Worm (Caenorhabditis elegans): ENCODE results near the gene srbc-48.

The srbc-48 gene

DNA sequence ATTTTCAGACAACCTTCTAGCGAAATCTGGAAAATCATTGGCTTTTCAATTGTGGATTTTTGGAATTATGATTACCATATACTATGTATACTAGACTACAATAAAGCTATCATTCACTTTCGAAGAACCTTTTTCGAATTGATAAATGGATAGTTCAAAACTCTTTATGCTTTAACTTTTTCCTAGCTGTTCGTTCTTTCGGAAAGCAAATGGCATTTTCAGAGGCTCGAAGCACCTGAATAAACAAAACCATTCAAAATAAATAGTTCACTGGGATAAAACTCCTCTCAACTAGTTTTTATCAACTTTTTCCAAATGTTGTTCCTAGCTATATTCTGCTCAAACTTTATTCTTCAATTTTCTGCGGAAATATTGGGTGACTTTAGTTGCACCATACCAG lies 39.0 kb upstream of the srbc-48 start, which contains the start of gene T26E4.2:
Gene T26E4.2, plus strand, starts transcription at position 301 of the 400 bp plus-strand sequence.
- TF ChIP-seq F16B12.6 (tag; optimal IDR thresholded peaks at IDR 0.05): no peak
- TF ChIP-seq pqm-1 (tag; optimal IDR thresholded peaks at IDR 0.05): no peak
- no peak for TF ChIP-seq C34B4.2 (tag; optimal IDR thresholded peaks at IDR 0.05)
- TF ChIP-seq nhr-11 (tag; optimal IDR thresholded peaks at IDR 0.05): no peak
- no peak for TF ChIP-seq ceh-88 (GFP tag; IDR thresholded peaks at IDR 0.05)
- TF ChIP-seq mab-9 (GFP tag; IDR thresholded peaks at IDR 0.05): no peak
- no peak for TF ChIP-seq egl-13 (tag; optimal IDR thresholded peaks at IDR 0.05)
- TF ChIP-seq dpl-1 (GFP tag; optimal IDR thresholded peaks at IDR 0.05): no peak

DNA sequence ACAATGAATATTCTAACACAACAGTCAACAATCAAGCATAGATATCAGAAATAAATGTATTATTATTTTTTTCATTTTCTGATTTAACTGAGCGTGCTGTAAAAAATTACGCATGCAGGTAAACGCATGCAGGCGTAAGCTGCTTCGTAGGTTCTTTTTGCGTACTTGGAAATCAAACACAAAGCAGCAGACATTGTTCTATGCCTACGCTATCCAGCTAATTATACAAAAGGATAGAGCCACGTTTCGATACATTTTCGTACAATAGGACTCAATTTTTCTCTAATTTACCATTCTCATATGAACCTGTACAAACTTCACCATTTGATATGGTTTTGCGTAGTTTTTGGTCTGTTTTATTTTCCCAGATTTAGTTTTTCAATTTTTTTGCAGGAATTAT lies 37.6 kb upstream of the srbc-48 start, which contains the start of gene T26E4.3:
Gene T26E4.3, plus strand, starts transcription at position 301 of the 400 bp plus-strand sequence.
- TF ChIP-seq lin-13 (GFP tag; optimal IDR thresholded peaks at IDR 0.05) (no peak), ceh-8 (GFP tag; optimal IDR thresholded peaks at IDR 0.05) (no peak), mdl-1 (tag; optimal IDR thresholded peaks at IDR 0.05) (no peak), ceh-88 (GFP tag; IDR thresholded peaks at IDR 0.05) (no peak), aha-1 (tag; optimal IDR thresholded peaks at IDR 0.05) (no peak), fkh-4 (tag; optimal IDR thresholded peaks at IDR 0.05; ENCODE audit: borderline replicate concordance) (no peak), mef-2 (tag; optimal IDR thresholded peaks at IDR 0.05) (no peak), skn-1 (tag; optimal IDR thresholded peaks at IDR 0.05) (no peak), lin-14 (GFP tag; optimal IDR thresholded peaks at IDR 0.05) (no peak), nhr-20 (tag; optimal IDR thresholded peaks at IDR 0.05) (no peak), nhr-71 (tag; optimal IDR thresholded peaks at IDR 0.05) (no peak), sptf-1 (tag; optimal IDR thresholded peaks at IDR 0.05) (no peak), snu-23 (GFP tag; optimal IDR thresholded peaks at IDR 0.05) (no peak), unc-130 (tag; optimal IDR thresholded peaks at IDR 0.05) (no peak), ces-1 (GFP tag; optimal IDR thresholded peaks at IDR 0.05) (no peak), nhr-11 (tag; optimal IDR thresholded peaks at IDR 0.05) (no peak), sup-37 (GFP tag; optimal IDR thresholded peaks at IDR 0.05) (no peak)

DNA sequence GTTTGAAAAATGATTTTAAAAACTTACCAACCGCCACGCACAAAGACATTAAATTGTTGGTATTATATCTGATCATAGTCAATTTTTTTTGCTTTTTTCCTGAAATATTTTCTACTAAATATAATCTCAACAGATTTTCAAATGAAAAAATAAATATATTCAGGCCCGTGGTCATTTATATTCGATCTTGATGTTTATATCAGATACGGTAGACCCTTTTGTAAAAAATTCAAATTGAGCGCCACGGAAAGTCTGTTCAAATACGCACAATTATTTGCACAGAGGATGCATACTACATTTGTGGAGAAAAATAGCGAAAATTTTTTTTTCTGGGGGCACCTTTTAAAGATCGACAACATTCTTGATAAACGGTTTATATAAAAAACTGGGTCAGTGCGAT lies 27.7 kb upstream of the srbc-48 start, which contains the start of gene T26E4.4:
Gene T26E4.4, minus strand, starts transcription at position 101 of the 400 bp plus-strand sequence.
- TF ChIP-seq C04F5.9 (tag; optimal IDR thresholded peaks at IDR 0.05) (no peak), xbp-1 (tag; optimal IDR thresholded peaks at IDR 0.05) (no peak), zag-1 (tag; optimal IDR thresholded peaks at IDR 0.05) (no peak), ceh-90 (tag; optimal IDR thresholded peaks at IDR 0.05) (no peak), dsc-1 (tag; optimal IDR thresholded peaks at IDR 0.05) (no peak), lin-13 (GFP tag; optimal IDR thresholded peaks at IDR 0.05) (no peak), zip-4 (GFP tag; optimal IDR thresholded peaks at IDR 0.05) (no peak), ces-1 (GFP tag; optimal IDR thresholded peaks at IDR 0.05) (no peak), nhr-20 (tag; optimal IDR thresholded peaks at IDR 0.05) (no peak), lin-35 (GFP tag; optimal IDR thresholded peaks at IDR 0.05) (no peak)

DNA sequence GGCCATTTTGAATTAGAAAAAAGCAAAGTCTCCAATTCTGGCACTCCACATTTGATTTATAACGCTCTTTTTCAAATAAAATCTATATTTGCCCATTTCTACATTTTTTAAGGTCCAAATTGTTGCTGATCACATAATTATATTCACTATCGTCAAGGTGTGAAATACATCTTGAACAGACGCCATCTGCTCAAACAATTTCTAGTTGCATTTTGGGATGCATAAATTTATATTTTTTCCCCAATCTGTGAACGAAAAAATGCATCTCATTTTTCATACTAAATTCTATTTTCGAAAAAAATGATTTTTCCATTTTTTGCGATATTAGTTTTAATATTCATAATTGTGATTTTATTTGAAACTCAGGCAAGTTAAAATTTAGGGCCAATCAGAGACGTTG lies 26.8 kb upstream of the srbc-48 start, which contains the start of gene T26E4.7:
Gene T26E4.7, plus strand, starts transcription at position 301 of the 400 bp plus-strand sequence.
- TF ChIP-seq blmp-1 (tag; optimal IDR thresholded peaks at IDR 0.05): no peak
- TF ChIP-seq egl-27 (tag; optimal IDR thresholded peaks at IDR 0.05): no peak
- no peak for TF ChIP-seq aha-1 (tag; optimal IDR thresholded peaks at IDR 0.05)
- no peak for TF ChIP-seq ceh-63 (GFP tag; optimal IDR thresholded peaks at IDR 0.05)
- TF ChIP-seq aly-2 (tag; optimal IDR thresholded peaks at IDR 0.05): no peak
- no peak for TF ChIP-seq zip-4 (GFP tag; optimal IDR thresholded peaks at IDR 0.05)

DNA sequence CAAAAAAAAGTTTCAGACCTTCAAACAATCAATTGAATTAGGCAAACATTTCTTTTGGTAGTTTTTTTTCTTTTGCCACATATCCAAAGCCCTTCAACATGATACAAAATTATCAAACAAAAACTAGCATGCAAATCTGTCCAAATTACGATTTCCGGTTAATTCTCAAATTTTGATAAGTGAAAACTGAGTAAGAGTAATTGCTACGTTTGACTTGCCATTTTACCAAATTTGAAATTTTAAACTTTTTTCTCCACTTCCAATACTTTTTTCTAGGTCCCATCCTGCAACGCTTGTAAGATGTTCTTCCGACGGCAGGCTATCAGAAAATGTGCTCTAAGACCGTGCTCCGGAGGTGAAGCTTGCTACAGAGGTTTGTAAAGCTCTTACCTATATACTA lies 24.0 kb upstream of the srbc-48 start, which contains the start of gene nhr-223:
Gene nhr-223, plus strand, starts transcription at position 301 of the 400 bp plus-strand sequence.
- TF ChIP-seq efl-1 (optimal IDR thresholded peaks at IDR 0.05): no peak
- no peak for TF ChIP-seq efl-1 (GFP tag; optimal IDR thresholded peaks at IDR 0.05 in 1 of 2)
- no peak for TF ChIP-seq unc-98 (GFP tag; IDR thresholded peaks at IDR 0.05)
- no peak for TF ChIP-seq pag-3 (tag; optimal IDR thresholded peaks at IDR 0.05; ENCODE audit: borderline replicate concordance, insufficient read depth)
- no peak for TF ChIP-seq C34B4.2 (tag; optimal IDR thresholded peaks at IDR 0.05)
- no peak for TF ChIP-seq unc-30 (tag; optimal IDR thresholded peaks at IDR 0.05)
- no peak for TF ChIP-seq snu-23 (GFP tag; optimal IDR thresholded peaks at IDR 0.05)
- TF ChIP-seq C16A3.4 (tag; optimal IDR thresholded peaks at IDR 0.05): no peak
- no peak for TF ChIP-seq fos-1 (tag; optimal IDR thresholded peaks at IDR 0.05)
- TF ChIP-seq zag-1 (tag; optimal IDR thresholded peaks at IDR 0.05): no peak
- no peak for TF ChIP-seq nhr-76 (tag; optimal IDR thresholded peaks at IDR 0.05)

All from whole organism, L1 larva.